Fruit fly (Drosophila melanogaster) whole organism, embryonic: ENCODE results near the gene CG32812.

Experiments
- Bdp1 ChIP-seq: fragments of 200-800 bp; sonication (Bioruptor generic); optimal IDR thresholded peaks from 3 replicates; lab custom pipeline; 2016; ENCODE audit warnings: missing biosample characterization, missing genetic modification characterization
- C15 ChIP-seq: fragments of 200-800 bp; sonication (Bioruptor generic); IDR thresholded peaks from 3 replicates; pipeline ENCODE4 v1.3.6; 2022; ENCODE audit warnings: missing biosample characterization, missing genetic modification characterization
- CG11560 ChIP-seq: fragments of 200-800 bp; sonication (Bioruptor generic); IDR thresholded peaks from 3 replicates; pipeline ENCODE4 v1.3.6; 2022; ENCODE audit warnings: missing biosample characterization, missing genetic modification characterization
- CG11723 ChIP-seq: fragments of 200-800 bp; sonication (Bioruptor generic); optimal IDR thresholded peaks from 2 replicates; lab custom pipeline; 2017; ENCODE audit warnings: missing biosample characterization, mild to moderate bottlenecking, missing genetic modification characterization
- CG12104 ChIP-seq: fragments of 200-800 bp; sonication (Bioruptor generic); optimal IDR thresholded peaks from 3 replicates; lab custom pipeline; 2016; ENCODE audit warnings: missing biosample characterization, missing genetic modification characterization
- CG1529 ChIP-seq: fragments of 200-800 bp; sonication (Bioruptor generic); optimal IDR thresholded peaks from 3 replicates; lab custom pipeline; 2018; ENCODE audit warnings: missing biosample characterization, missing genetic modification characterization
- CG16863 ChIP-seq: fragments of 200-800 bp; sonication (Bioruptor generic); optimal IDR thresholded peaks from 3 replicates; lab custom pipeline; 2016; ENCODE audit warnings: missing biosample characterization, missing genetic modification characterization
- CG18764 ChIP-seq: fragments of 200-800 bp; sonication (Bioruptor generic); optimal IDR thresholded peaks from 3 replicates; lab custom pipeline; 2016; ENCODE audit warnings: missing biosample characterization, missing genetic modification characterization
- CG2889 ChIP-seq: fragments of 200-800 bp; sonication (Bioruptor generic); IDR thresholded peaks from 3 replicates; pipeline ENCODE4 v1.3.6; 2022; ENCODE audit warnings: missing biosample characterization, missing genetic modification characterization
- CG3065 ChIP-seq: fragments of 200-800 bp; sonication (Bioruptor generic); optimal IDR thresholded peaks from 2 replicates; lab custom pipeline; 2016; ENCODE audit warnings: missing biosample characterization, missing genetic modification characterization
- CG33557 ChIP-seq: fragments of 200-800 bp; sonication (Bioruptor generic); optimal IDR thresholded peaks from 2 replicates; lab custom pipeline; 2019; ENCODE audit warnings: missing biosample characterization, mild to moderate bottlenecking, missing genetic modification characterization, moderate library complexity
- CG3838 ChIP-seq: fragments of 200-800 bp; sonication (Bioruptor generic); optimal IDR thresholded peaks from 3 replicates; lab custom pipeline; 2016; ENCODE audit warnings: missing biosample characterization, missing genetic modification characterization
- CG6654 ChIP-seq: fragments of 200-800 bp; sonication (Bioruptor generic); optimal IDR thresholded peaks from 2 replicates; lab custom pipeline; 2017; ENCODE audit warnings: missing biosample characterization, mild to moderate bottlenecking, missing genetic modification characterization
- CG6765 ChIP-seq: fragments of 200-800 bp; sonication (Bioruptor generic); optimal IDR thresholded peaks from 3 replicates; lab custom pipeline; 2017; ENCODE audit warnings: missing biosample characterization, mild to moderate bottlenecking, missing genetic modification characterization
- CG8281 ChIP-seq: fragments of 200-800 bp; sonication (Bioruptor generic); optimal IDR thresholded peaks from 2 replicates; lab custom pipeline; 2018; ENCODE audit warnings: missing biosample characterization, mild to moderate bottlenecking, missing genetic modification characterization, moderate library complexity
- CG8359 ChIP-seq: fragments of 200-800 bp; sonication (Bioruptor generic); optimal IDR thresholded peaks from 2 replicates; lab custom pipeline; 2017; ENCODE audit warnings: missing biosample characterization, mild to moderate bottlenecking, missing genetic modification characterization, borderline replicate concordance
- CG8478 ChIP-seq: fragments of >200 bp; optimal IDR thresholded peaks from 2 replicates; lab custom pipeline; 2018
- CG8944 ChIP-seq: fragments of 200-800 bp; sonication (Bioruptor generic); optimal IDR thresholded peaks from 3 replicates; lab custom pipeline; 2016; ENCODE audit warnings: missing biosample characterization, missing genetic modification characterization
- CrebB ChIP-seq: fragments of 200-800 bp; sonication (Bioruptor generic); optimal IDR thresholded peaks from 3 replicates; lab custom pipeline; 2018; ENCODE audit warnings: missing biosample characterization, mild to moderate bottlenecking, missing genetic modification characterization
- Deaf1 ChIP-seq: fragments of 200-800 bp; optimal IDR thresholded peaks from 3 replicates; lab custom pipeline; 2019; ENCODE audit warnings: missing biosample characterization, mild to moderate bottlenecking, missing genetic modification characterization, moderate library complexity
- Fer1 ChIP-seq: fragments of 200-800 bp; sonication (Bioruptor generic); optimal IDR thresholded peaks from 2 replicates; lab custom pipeline; 2017; ENCODE audit warnings: missing biosample characterization, mild to moderate bottlenecking, missing genetic modification characterization
- Meics ChIP-seq: fragments of 200-800 bp; sonication (Bioruptor generic); optimal IDR thresholded peaks from 2 replicates; lab custom pipeline; 2017; ENCODE audit warnings: missing biosample characterization, mild to moderate bottlenecking, missing genetic modification characterization
- NC2β ChIP-seq: fragments of 200-800 bp; sonication (Bioruptor generic); optimal IDR thresholded peaks from 2 replicates; lab custom pipeline; 2016; ENCODE audit warnings: missing biosample characterization, missing genetic modification characterization
- NK7.1 ChIP-seq: fragments of 200-800 bp; sonication (Bioruptor generic); optimal IDR thresholded peaks from 3 replicates; lab custom pipeline; 2016; ENCODE audit warnings: missing biosample characterization, missing genetic modification characterization
- Nf-YA ChIP-seq: fragments of 200-800 bp; sonication (Bioruptor generic); IDR thresholded peaks from 2 replicates; pipeline ENCODE4 v1.3.6; 2022; ENCODE audit warnings: missing biosample characterization, missing genetic modification characterization
- Nf-YB ChIP-seq: fragments of 200-800 bp; sonication (Bioruptor generic); optimal IDR thresholded peaks from 3 replicates; lab custom pipeline; 2019; ENCODE audit warnings: missing biosample characterization, mild to moderate bottlenecking, missing genetic modification characterization, moderate library complexity
- NfI ChIP-seq: fragments of 200-800 bp; sonication (Bioruptor generic); optimal IDR thresholded peaks from 3 replicates; lab custom pipeline; 2018; ENCODE audit warnings: missing biosample characterization, mild to moderate bottlenecking, missing genetic modification characterization, moderate library complexity
- Rx ChIP-seq: fragments of 200-800 bp; sonication (Bioruptor generic); IDR thresholded peaks from 2 replicates; pipeline ENCODE4 v1.3.6; 2022; ENCODE audit warnings: missing biosample characterization, missing genetic modification characterization
- Six4 ChIP-seq: fragments of 200-800 bp; sonication (Bioruptor generic); optimal IDR thresholded peaks from 2 replicates; lab custom pipeline; 2016; ENCODE audit warnings: missing biosample characterization, missing genetic modification characterization
- az2 ChIP-seq: fragments of 200-800 bp; sonication (Bioruptor generic); optimal IDR thresholded peaks from 3 replicates; lab custom pipeline; 2016; ENCODE audit warnings: missing biosample characterization, missing genetic modification characterization
- bab2 ChIP-seq: fragments of 200-800 bp; sonication (Bioruptor generic); optimal IDR thresholded peaks from 2 replicates; lab custom pipeline; 2016; ENCODE audit warnings: missing biosample characterization, missing genetic modification characterization
- ci ChIP-seq: fragments of 200-800 bp; sonication (Bioruptor generic); IDR thresholded peaks from 3 replicates; pipeline ENCODE4 v1.3.6; 2022; ENCODE audit warnings: missing biosample characterization, missing genetic modification characterization
- corto ChIP-seq: fragments of 200-800 bp; sonication (Bioruptor generic); optimal IDR thresholded peaks from 2 replicates; lab custom pipeline; 2016; ENCODE audit warnings: missing biosample characterization, mild to moderate bottlenecking, missing genetic modification characterization, moderate library complexity
- crp ChIP-seq, 2 experiments: fragments of 200-800 bp; sonication (Bioruptor generic); optimal IDR thresholded peaks; 2 replicates in 1 of 2; 3 replicates in 1 of 2; lab custom pipeline; 2017; ENCODE audit warnings: missing biosample characterization in 2 of 2, missing genetic modification characterization in 2 of 2, mild to moderate bottlenecking in 1 of 2, moderate library complexity in 1 of 2
- da ChIP-seq: fragments of 200-800 bp; sonication (Bioruptor generic); optimal IDR thresholded peaks from 2 replicates; lab custom pipeline; 2016; ENCODE audit warnings: missing biosample characterization, missing genetic modification characterization
- dimm ChIP-seq: fragments of 200-800 bp; sonication (Bioruptor generic); IDR thresholded peaks from 2 replicates; pipeline ENCODE4 v1.3.6; 2022; ENCODE audit warnings: missing biosample characterization, missing genetic modification characterization
- fu2 ChIP-seq: fragments of 200-800 bp; sonication (Bioruptor generic); optimal IDR thresholded peaks from 2 replicates; lab custom pipeline; 2016; ENCODE audit warnings: missing biosample characterization, missing genetic modification characterization
- gce ChIP-seq: fragments of 200-800 bp; sonication (Bioruptor generic); IDR thresholded peaks from 3 replicates; pipeline ENCODE4 v1.3.6; 2022; ENCODE audit warnings: missing biosample characterization, missing genetic modification characterization
- ham ChIP-seq: fragments of 200-800 bp; sonication (Bioruptor generic); IDR thresholded peaks from 2 replicates; pipeline ENCODE4 v1.3.6; 2022; ENCODE audit warnings: missing biosample characterization, missing genetic modification characterization
- inv ChIP-seq: fragments of 200-800 bp; sonication (Bioruptor generic); IDR thresholded peaks from 2 replicates; pipeline ENCODE4 v1.3.6; 2022; ENCODE audit warnings: missing biosample characterization, missing genetic modification characterization; ENCODE audit not compliant: partially characterized antibody
- jing ChIP-seq: fragments of 200-800 bp; sonication (Bioruptor generic); optimal IDR thresholded peaks from 2 replicates; lab custom pipeline; 2018; ENCODE audit warnings: missing biosample characterization, mild to moderate bottlenecking, missing genetic modification characterization
- p53 ChIP-seq: fragments of 200-800 bp; sonication (Bioruptor generic); optimal IDR thresholded peaks from 2 replicates; lab custom pipeline; 2016; ENCODE audit warnings: missing biosample characterization, missing genetic modification characterization
- phol ChIP-seq: fragments of 200-800 bp; sonication (Bioruptor generic); optimal IDR thresholded peaks from 3 replicates; lab custom pipeline; 2018; ENCODE audit warnings: missing biosample characterization, mild to moderate bottlenecking, missing genetic modification characterization, moderate library complexity
- pzg ChIP-seq: fragments of 200-800 bp; sonication (Bioruptor generic); optimal IDR thresholded peaks from 3 replicates; lab custom pipeline; 2018; ENCODE audit warnings: missing biosample characterization, mild to moderate bottlenecking, missing genetic modification characterization, moderate library complexity
- ro ChIP-seq: fragments of 200-800 bp; sonication (Bioruptor generic); IDR thresholded peaks from 2 replicates; pipeline ENCODE4 v1.3.6; 2022; ENCODE audit warnings: missing biosample characterization, missing genetic modification characterization
- sc ChIP-seq, 3 experiments: fragments of >200 bp in 2 of 3; fragments of 200-800 bp in 1 of 3; sonication (Bioruptor generic) in 1 of 3; optimal IDR thresholded peaks; 2 replicates in 2 of 3; 3 replicates in 1 of 3; lab custom pipeline; 2017; ENCODE audit warnings: mild to moderate bottlenecking in 1 of 3, missing biosample characterization in 1 of 3, missing genetic modification characterization in 1 of 3, missing genetic modification reagents in 1 of 3
- sisA ChIP-seq: fragments of 200-800 bp; sonication (Bioruptor generic); IDR thresholded peaks from 2 replicates; pipeline ENCODE4 v1.3.6; 2022; ENCODE audit warnings: missing biosample characterization, missing genetic modification characterization
- stwl ChIP-seq: fragments of 200-800 bp; sonication (Bioruptor generic); optimal IDR thresholded peaks from 3 replicates; lab custom pipeline; 2018; ENCODE audit warnings: missing biosample characterization, mild to moderate bottlenecking, missing genetic modification characterization, moderate library complexity
- tup ChIP-seq: fragments of 200-800 bp; sonication (Bioruptor generic); optimal IDR thresholded peaks from 2 replicates; lab custom pipeline; 2016; ENCODE audit warnings: missing biosample characterization, mild to moderate bottlenecking, missing genetic modification characterization, moderate library complexity

CG32812 gene

dm6 chrX:1275018-1275820 is 11.9 kb upstream of the CG32812 start, which contains the start of gene Atf3 (continued):
- TF ChIP-seq CG8359 (GFP tag; lab: Kevin White, UChicago) (peak; percentile 93), CG6654 (peak; percentile 94), p53 (GFP tag; lab: Kevin White, UChicago) (peak; percentile 97), NfI (GFP tag; lab: Kevin White, UChicago) (peak; percentile 99), CrebB (tag; lab: Kevin White, UChicago) (peak; percentile 99), az2 (GFP tag; lab: Kevin White, UChicago) (peak; percentile 98), CG8281 (tag; lab: Kevin White, UChicago) (peak; percentile 94), CG2889 (GFP tag; lab: Robert Waterston, UW) (peak; percentile 97), gce (GFP tag; lab: Robert Waterston, UW) (peak; percentile 95), CG16863 (GFP tag; lab: Kevin White, UChicago) (peak; percentile 99), sisA (GFP tag; lab: Robert Waterston, UW) (peak; percentile 99), CG6765 (GFP tag; lab: Kevin White, UChicago) (peak; percentile 99), Nf-YA (GFP tag; lab: Robert Waterston, UW) (peak; percentile 97), dimm (GFP tag; lab: Robert Waterston, UW) (peak; percentile 91), sc (optimal IDR thresholded peaks at IDR 0.05; lab: Kevin White, UChicago) (no peak), sc (GFP tag; optimal IDR thresholded peaks at IDR 0.05; lab: Kevin White, UChicago) (peak; percentile 97), Nf-YB (GFP tag; lab: Kevin White, UChicago) (peak; percentile 90), CG8478 (lab: Kevin White, UChicago) (no peak), CG33557 (GFP tag; lab: Kevin White, UChicago) (peak; percentile 89), bab2 (peak; percentile 99), Deaf1 (tag; lab: Kevin White, UChicago) (peak; percentile 96), ham (GFP tag; lab: Robert Waterston, UW) (peak; percentile 97), CG11723 (GFP tag; lab: Kevin White, UChicago) (peak; percentile 98), fu2 (GFP tag; lab: Kevin White, UChicago) (peak; percentile 99), da (GFP tag; lab: Kevin White, UChicago) (peak; percentile 98), ci (peak; percentile 96), crp (GFP tag; optimal IDR thresholded peaks at IDR 0.05; lab: Kevin White, UChicago) (peak in 1 of 2 experiments; percentile 75), tup (peak; percentile 96), ro (GFP tag; lab: Robert Waterston, UW) (peak; percentile 97), inv (GFP tag; lab: Robert Waterston, UW) (no peak), CG3065 (peak; percentile 96), C15 (peak; percentile 97), CG11560 (tag; lab: Robert Waterston, UW) (peak; percentile 94), pzg (GFP tag; lab: Kevin White, UChicago) (peak; percentile 52), CG8944 (GFP tag; lab: Kevin White, UChicago) (peak; percentile 99), Rx (GFP tag; lab: Robert Waterston, UW) (peak; percentile 98), phol (tag; lab: Kevin White, UChicago) (peak; percentile 98), NC2β (GFP tag; lab: Kevin White, UChicago) (peak; percentile 97), stwl (tag; lab: Kevin White, UChicago) (peak; percentile 22), CG12104 (GFP tag; lab: Kevin White, UChicago) (peak; percentile 99), Meics (GFP tag; lab: Kevin White, UChicago) (peak; percentile 99), Bdp1 (peak; percentile 94), CG1529 (peak; percentile 97), Six4 (GFP tag; lab: Kevin White, UChicago) (peak; percentile 98), CG3838 (GFP tag; lab: Kevin White, UChicago) (peak; percentile 98), NK7.1 (GFP tag; lab: Kevin White, UChicago) (peak; percentile 98), corto (GFP tag; lab: Kevin White, UChicago) (peak; percentile 85), jing (GFP tag; lab: Kevin White, UChicago) (peak; percentile 99), Fer1 (GFP tag; lab: Kevin White, UChicago) (peak; percentile 99), CG18764 (peak; percentile 98)
